Fruit fly (Drosophila melanogaster) whole organism, embryonic: ENCODE results near the gene CG5521.
A peak's percentile ranks its signal among the peaks of the same experiment; 100 is the strongest.

ENCODE experiments used
- BtbVII ChIP-seq: fragments of 200-800 bp; sonication (Bioruptor generic); optimal IDR thresholded peaks from 3 replicates; lab custom pipeline; 2017; ENCODE audit warnings: missing biosample characterization, mild to moderate bottlenecking, missing genetic modification characterization
- CG10321 ChIP-seq: fragments of 200-800 bp; sonication (Bioruptor generic); IDR thresholded peaks from 2 replicates; pipeline ENCODE4 v1.3.6; 2022; ENCODE audit warnings: missing biosample characterization, missing genetic modification characterization
- CG10565 ChIP-seq: fragments of 200-800 bp; sonication (Bioruptor generic); optimal IDR thresholded peaks from 3 replicates; lab custom pipeline; 2016; ENCODE audit warnings: missing biosample characterization, mild to moderate bottlenecking, missing genetic modification characterization
- CG11247 ChIP-seq: fragments of 200-800 bp; sonication (Bioruptor generic); IDR thresholded peaks from 2 replicates; pipeline ENCODE4 v1.3.6; 2022; ENCODE audit warnings: missing biosample characterization, missing genetic modification characterization
- CG11695 ChIP-seq: fragments of 200-800 bp; sonication (Bioruptor generic); IDR thresholded peaks from 3 replicates; pipeline ENCODE4 v1.3.6; 2022; ENCODE audit warnings: missing biosample characterization, missing genetic modification characterization
- CG12219 ChIP-seq: fragments of 200-800 bp; sonication (Bioruptor generic); optimal IDR thresholded peaks from 3 replicates; lab custom pipeline; 2018; ENCODE audit warnings: missing biosample characterization, mild to moderate bottlenecking, missing genetic modification characterization
- CG12942 ChIP-seq: fragments of 200-800 bp; sonication (Bioruptor generic); optimal IDR thresholded peaks from 3 replicates; lab custom pipeline; 2016; ENCODE audit warnings: missing biosample characterization, missing genetic modification characterization
- CG13123 ChIP-seq: fragments of 200-800 bp; sonication (Bioruptor generic); optimal IDR thresholded peaks from 2 replicates; lab custom pipeline; 2016; ENCODE audit warnings: missing biosample characterization, missing genetic modification characterization
- CG16813 ChIP-seq: fragments of 200-800 bp; sonication (Bioruptor generic); IDR thresholded peaks from 3 replicates; pipeline ENCODE4 v1.3.6; 2022; ENCODE audit warnings: missing biosample characterization, missing genetic modification characterization; ENCODE audit not compliant: partially characterized antibody
- CG16815 ChIP-seq: fragments of 200-800 bp; sonication (Bioruptor generic); optimal IDR thresholded peaks from 3 replicates; lab custom pipeline; 2017; ENCODE audit warnings: missing biosample characterization, mild to moderate bottlenecking, missing genetic modification characterization
- CG16863 ChIP-seq: fragments of 200-800 bp; sonication (Bioruptor generic); optimal IDR thresholded peaks from 3 replicates; lab custom pipeline; 2016; ENCODE audit warnings: missing biosample characterization, missing genetic modification characterization
- CG3847 ChIP-seq: fragments of 200-800 bp; sonication (Bioruptor generic); IDR thresholded peaks from 2 replicates; pipeline ENCODE4 v1.3.6; 2022; ENCODE audit warnings: missing biosample characterization, missing genetic modification characterization
- CG4282 ChIP-seq: fragments of 200-800 bp; sonication (Bioruptor generic); optimal IDR thresholded peaks from 2 replicates; lab custom pipeline; 2016; ENCODE audit warnings: missing biosample characterization, missing genetic modification characterization
- CG4854 ChIP-seq: fragments of 200-800 bp; sonication (Bioruptor generic); optimal IDR thresholded peaks from 2 replicates; lab custom pipeline; 2016; ENCODE audit warnings: missing biosample characterization, missing genetic modification characterization, inconsistent platforms
- CG6654 ChIP-seq: fragments of 200-800 bp; sonication (Bioruptor generic); optimal IDR thresholded peaks from 2 replicates; lab custom pipeline; 2017; ENCODE audit warnings: missing biosample characterization, mild to moderate bottlenecking, missing genetic modification characterization
- CG6683 ChIP-seq: fragments of 200-800 bp; sonication (Bioruptor generic); optimal IDR thresholded peaks from 2 replicates; lab custom pipeline; 2017; ENCODE audit warnings: missing biosample characterization, mild to moderate bottlenecking, missing genetic modification characterization, missing genetic modification reagents
- CG7786 ChIP-seq: fragments of 200-800 bp; sonication (Bioruptor generic); optimal IDR thresholded peaks from 2 replicates; lab custom pipeline; 2016; ENCODE audit warnings: missing biosample characterization, missing genetic modification characterization
- CG9797 ChIP-seq: fragments of 200-800 bp; sonication (Bioruptor generic); optimal IDR thresholded peaks from 3 replicates; lab custom pipeline; 2018; ENCODE audit warnings: missing biosample characterization, mild to moderate bottlenecking, missing genetic modification characterization
- CG9817 ChIP-seq: fragments of 200-800 bp; sonication (Bioruptor generic); optimal IDR thresholded peaks from 2 replicates; lab custom pipeline; 2018; ENCODE audit warnings: missing biosample characterization, mild to moderate bottlenecking, missing genetic modification characterization, moderate library complexity
- Chrac-16 ChIP-seq: fragments of 200-800 bp; sonication (Bioruptor generic); optimal IDR thresholded peaks from 3 replicates; lab custom pipeline; 2016; ENCODE audit warnings: missing biosample characterization, missing genetic modification characterization
- CrebB ChIP-seq: fragments of 200-800 bp; sonication (Bioruptor generic); optimal IDR thresholded peaks from 3 replicates; lab custom pipeline; 2018; ENCODE audit warnings: missing biosample characterization, mild to moderate bottlenecking, missing genetic modification characterization
- E2f1 ChIP-seq: fragments of 200-800 bp; sonication (Bioruptor generic); IDR thresholded peaks from 2 replicates; pipeline ENCODE4 v1.3.6; 2022; ENCODE audit warnings: missing biosample characterization, missing genetic modification characterization
- H15 ChIP-seq: fragments of 200-800 bp; sonication (Bioruptor generic); IDR thresholded peaks from 3 replicates; pipeline ENCODE4 v1.3.6; 2022; ENCODE audit warnings: missing biosample characterization, missing genetic modification characterization
- HmgD ChIP-seq: fragments of 200-800 bp; sonication (Bioruptor generic); optimal IDR thresholded peaks from 3 replicates; lab custom pipeline; 2016; ENCODE audit warnings: missing biosample characterization, missing genetic modification characterization
- MTF-1 ChIP-seq: fragments of 200-800 bp; sonication (Bioruptor generic); optimal IDR thresholded peaks from 2 replicates; lab custom pipeline; 2018; ENCODE audit warnings: missing biosample characterization, mild to moderate bottlenecking, missing genetic modification characterization, borderline replicate concordance
- Optix ChIP-seq: fragments of 200-800 bp; sonication (Bioruptor generic); IDR thresholded peaks from 3 replicates; pipeline ENCODE4 v1.3.6; 2022; ENCODE audit warnings: missing biosample characterization, missing genetic modification characterization
- Pdp1 ChIP-seq, 2 experiments: fragments of 200-800 bp; sonication (Bioruptor generic); optimal IDR thresholded peaks; 3 replicates each; lab custom pipeline; 2016; ENCODE audit warnings: missing biosample characterization in 2 of 2, missing genetic modification characterization in 2 of 2, mild to moderate bottlenecking in 1 of 2, moderate library complexity in 1 of 2
- Poxn ChIP-seq: fragments of 200-800 bp; sonication (Bioruptor generic); IDR thresholded peaks from 2 replicates; pipeline ENCODE4 v1.3.6; 2022; ENCODE audit warnings: missing biosample characterization, missing genetic modification characterization
- Scr ChIP-seq: fragments of 200-800 bp; sonication (Bioruptor generic); IDR thresholded peaks from 2 replicates; pipeline ENCODE4 v1.3.6; 2022; ENCODE audit warnings: missing biosample characterization, missing genetic modification characterization; ENCODE audit not compliant: partially characterized antibody
- Usf ChIP-seq: fragments of 200-800 bp; sonication (Bioruptor generic); optimal IDR thresholded peaks from 2 replicates; lab custom pipeline; 2017; ENCODE audit warnings: missing genotype, missing biosample characterization, missing genetic modification characterization
- Xrp1 ChIP-seq: fragments of 200-800 bp; sonication (Bioruptor generic); IDR thresholded peaks from 2 replicates; pipeline ENCODE4 v1.3.6; 2022; ENCODE audit warnings: missing biosample characterization, missing genetic modification characterization
- abd-A ChIP-seq: fragments of 200-800 bp; sonication (Bioruptor generic); optimal IDR thresholded peaks from 3 replicates; lab custom pipeline; 2019; ENCODE audit warnings: missing biosample characterization, mild to moderate bottlenecking, missing genetic modification characterization, moderate library complexity
- amos ChIP-seq: fragments of 200-800 bp; sonication (Bioruptor generic); IDR thresholded peaks from 2 replicates; pipeline ENCODE4 v1.3.6; 2022; ENCODE audit warnings: missing biosample characterization, missing genetic modification characterization; ENCODE audit not compliant: partially characterized antibody
- br ChIP-seq: fragments of >200 bp; optimal IDR thresholded peaks from 2 replicates; lab custom pipeline; 2017
- chif ChIP-seq, 2 experiments: fragments of 200-800 bp; sonication (Bioruptor generic); optimal IDR thresholded peaks; 3 replicates each; lab custom pipeline; 2016; ENCODE audit warnings: missing biosample characterization in 2 of 2, missing genetic modification characterization in 2 of 2
- cwo ChIP-seq: fragments of 200-800 bp; sonication (Bioruptor generic); optimal IDR thresholded peaks from 3 replicates; lab custom pipeline; 2017; ENCODE audit warnings: missing biosample characterization, missing genetic modification characterization, mild to moderate bottlenecking, moderate library complexity, missing genetic modification reagents
- danr ChIP-seq: fragments of 200-800 bp; sonication (Bioruptor generic); IDR thresholded peaks from 2 replicates; pipeline ENCODE4 v1.3.6; 2022; ENCODE audit warnings: missing biosample characterization, missing genetic modification characterization
- dysf ChIP-seq: fragments of 200-800 bp; sonication (Bioruptor generic); IDR thresholded peaks from 3 replicates; pipeline ENCODE4 v1.3.6; 2022; ENCODE audit warnings: missing biosample characterization, missing genetic modification characterization
- fd64A ChIP-seq: fragments of 200-800 bp; sonication (Bioruptor generic); optimal IDR thresholded peaks from 3 replicates; lab custom pipeline; 2018; ENCODE audit warnings: missing biosample characterization, mild to moderate bottlenecking, missing genetic modification characterization
- fu2 ChIP-seq: fragments of 200-800 bp; sonication (Bioruptor generic); optimal IDR thresholded peaks from 2 replicates; lab custom pipeline; 2016; ENCODE audit warnings: missing biosample characterization, missing genetic modification characterization
- gem ChIP-seq: fragments of 200-800 bp; sonication (Bioruptor generic); optimal IDR thresholded peaks from 2 replicates; lab custom pipeline; 2019; ENCODE audit warnings: missing biosample characterization, mild to moderate bottlenecking, missing genetic modification characterization, moderate library complexity
- kah ChIP-seq: fragments of 200-800 bp; sonication (Bioruptor generic); optimal IDR thresholded peaks from 2 replicates; lab custom pipeline; 2018; ENCODE audit warnings: missing biosample characterization, mild to moderate bottlenecking, missing genetic modification characterization
- ken ChIP-seq: fragments of 200-800 bp; sonication (Bioruptor generic); IDR thresholded peaks from 3 replicates; pipeline ENCODE4 v1.3.6; 2022; ENCODE audit warnings: missing biosample characterization, missing genetic modification characterization
- klu ChIP-seq: fragments of 200-800 bp; sonication (Bioruptor generic); IDR thresholded peaks from 2 replicates; pipeline ENCODE4 v1.3.6; 2022; ENCODE audit warnings: missing biosample characterization, missing genetic modification characterization
- lmd ChIP-seq: fragments of 200-800 bp; sonication (Bioruptor generic); IDR thresholded peaks from 2 replicates; pipeline ENCODE4 v1.3.6; 2022; ENCODE audit warnings: missing biosample characterization, missing genetic modification characterization
- lov ChIP-seq, 2 experiments: fragments of 200-800 bp in 1 of 2; fragments of >200 bp in 1 of 2; sonication (Bioruptor generic) in 1 of 2; IDR thresholded peaks in 1 of 2; optimal IDR thresholded peaks in 1 of 2; 2 replicates in 1 of 2; 3 replicates in 1 of 2; pipeline versions ENCODE4 v1.3.6 to Lab custom; 2017 to 2022; ENCODE audit warnings: missing biosample characterization in 1 of 2, missing genetic modification characterization in 1 of 2
- mam ChIP-seq: fragments of 200-800 bp; sonication (Bioruptor generic); optimal IDR thresholded peaks from 3 replicates; lab custom pipeline; 2016; ENCODE audit warnings: missing biosample characterization, missing genetic modification characterization
- psq ChIP-seq: fragments of 200-800 bp; sonication (Bioruptor generic); optimal IDR thresholded peaks from 2 replicates; lab custom pipeline; 2017; ENCODE audit warnings: missing biosample characterization, missing genetic modification characterization
- tin ChIP-seq: fragments of 200-800 bp; sonication (Bioruptor generic); optimal IDR thresholded peaks from 3 replicates; lab custom pipeline; 2016; ENCODE audit warnings: missing biosample characterization, missing genetic modification characterization
- trem ChIP-seq: fragments of 200-800 bp; optimal IDR thresholded peaks from 3 replicates; lab custom pipeline; 2019; ENCODE audit warnings: missing biosample characterization, mild to moderate bottlenecking, missing genetic modification characterization, moderate library complexity
- zen ChIP-seq: fragments of 200-800 bp; sonication (Bioruptor generic); optimal IDR thresholded peaks from 3 replicates; lab custom pipeline; 2018; ENCODE audit warnings: missing biosample characterization, mild to moderate bottlenecking, missing genetic modification characterization, moderate library complexity

Gene CG5521

dm6 chr3R:26963747-26964174 is 3.0 kb upstream of the CG5521 start (continued):
- TF ChIP-seq CrebB (tag; lab: Kevin White, UChicago) (no peak), CG16813 (GFP tag; lab: Robert Waterston, UW) (no peak), lov (optimal IDR thresholded peaks at IDR 0.05; lab: Kevin White, UChicago) (no peak), lov (GFP tag; IDR thresholded peaks at IDR 0.05; lab: Robert Waterston, UW) (no peak), br (lab: Kevin White, UChicago) (no peak), CG10321 (GFP tag; lab: Robert Waterston, UW) (no peak), abd-A (tag; lab: Kevin White, UChicago) (no peak), CG13123 (GFP tag; lab: Kevin White, UChicago) (no peak), amos (GFP tag; lab: Robert Waterston, UW) (no peak), E2f1 (GFP tag; lab: Robert Waterston, UW) (peak; percentile 30; the same call in 1 of the 2 replicates), CG9797 (no peak), fu2 (peak; percentile 32), CG12219 (GFP tag; lab: Kevin White, UChicago) (peak; percentile 52), CG10565 (GFP tag; lab: Kevin White, UChicago) (peak; percentile 40), CG7786 (GFP tag; lab: Kevin White, UChicago) (peak; percentile 8), gem (tag; lab: Kevin White, UChicago) (peak; percentile 64), CG12942 (GFP tag; lab: Kevin White, UChicago) (no peak), trem (tag; lab: Kevin White, UChicago) (peak; percentile 72), Xrp1 (GFP tag; lab: Robert Waterston, UW) (peak; percentile 82), CG11247 (no peak), Scr (GFP tag; lab: Robert Waterston, UW) (no peak), mam (GFP tag; lab: Kevin White, UChicago) (peak; percentile 68), kah (GFP tag; lab: Kevin White, UChicago) (peak; percentile 56), CG3847 (GFP tag; lab: Robert Waterston, UW) (0 out of 2 replicates have a peak, but pooled peaks have one; percentile 30), tin (GFP tag; lab: Kevin White, UChicago) (peak; percentile 85), HmgD (GFP tag; lab: Kevin White, UChicago) (no peak), Optix (GFP tag; lab: Robert Waterston, UW) (no peak), CG6683 (GFP tag; lab: Kevin White, UChicago) (no peak), zen (peak; percentile 87), CG4854 (peak; percentile 62), CG6654 (peak; percentile 46), CG4282 (GFP tag; lab: Kevin White, UChicago) (no peak), CG16863 (no peak), MTF-1 (GFP tag; lab: Kevin White, UChicago) (peak; percentile 75), Usf (no peak), H15 (GFP tag; lab: Robert Waterston, UW) (0 out of 3 replicates have a peak, but pooled peaks have one; percentile 24), CG11695 (GFP tag; lab: Robert Waterston, UW) (peak; percentile 83), danr (GFP tag; lab: Robert Waterston, UW) (peak; percentile 63), klu (GFP tag; lab: Robert Waterston, UW) (peak; percentile 38; the same call in 1 of the 2 replicates), fd64A (GFP tag; lab: Kevin White, UChicago) (peak; percentile 70), chif (GFP tag; optimal IDR thresholded peaks at IDR 0.05; lab: Kevin White, UChicago) (no peak), Poxn (GFP tag; lab: Robert Waterston, UW) (no peak), Chrac-16 (peak; percentile 6), ken (GFP tag; lab: Robert Waterston, UW) (no peak), lmd (peak; percentile 72), psq (no peak), CG16815 (GFP tag; lab: Kevin White, UChicago) (peak; percentile 24), dysf (GFP tag; lab: Robert Waterston, UW) (peak; percentile 74), Pdp1 (GFP tag; optimal IDR thresholded peaks at IDR 0.05; lab: Kevin White, UChicago) (peak; percentile 41 to 82), BtbVII (GFP tag; lab: Kevin White, UChicago) (peak; percentile 78), CG9817 (tag; lab: Kevin White, UChicago) (no peak), cwo (GFP tag; lab: Kevin White, UChicago) (peak; percentile 72)
